Worm (Caenorhabditis elegans) whole organism, early embryonic: Measurements from ENCODE around the gene Y57G11C.36.
"Not testable (repeated sequence)": the region's sequence is repeated elsewhere in the genome, so short reads cannot be mapped to it uniquely, and the experiment has no call there.

Source experiments
- B0310.2 ChIP-seq: sonication (generic microtip); optimal IDR thresholded peaks from 2 replicates; lab custom pipeline; 2016; ENCODE audit warnings: mild to moderate bottlenecking, missing genetic modification characterization, missing compliant biosample characterization
- F13C5.2 ChIP-seq: sonication (generic microtip); optimal IDR thresholded peaks from 2 replicates; lab custom pipeline; 2017; ENCODE audit warnings: mild to moderate bottlenecking, missing genetic modification characterization, inconsistent platforms, missing compliant biosample characterization
- aly-1 ChIP-seq: sonication (generic microtip); optimal IDR thresholded peaks from 2 replicates; lab custom pipeline; 2016; ENCODE audit warnings: missing genetic modification characterization, missing compliant biosample characterization
- ama-1 ChIP-seq: fragments of 150-350 bp; optimal IDR thresholded peaks from 2 replicates; lab custom pipeline; 2014
- ceh-13 ChIP-seq: fragments of 200-800 bp; sonication (Bioruptor generic); optimal IDR thresholded peaks from 2 replicates; lab custom pipeline; 2018; ENCODE audit warnings: mild to moderate bottlenecking, missing genetic modification characterization, missing compliant biosample characterization
- ceh-36 ChIP-seq: sonication (generic microtip); optimal IDR thresholded peaks from 2 replicates; lab custom pipeline; 2016; ENCODE audit warnings: missing genetic modification characterization, inconsistent platforms, missing compliant biosample characterization
- ets-7 ChIP-seq: sonication (generic microtip); optimal IDR thresholded peaks from 2 replicates; lab custom pipeline; 2016; ENCODE audit warnings: missing genotype, missing genetic modification characterization, missing compliant biosample characterization
- flt-1 ChIP-seq: fragments of 200-800 bp; sonication (Bioruptor generic); IDR thresholded peaks from 2 replicates; pipeline ENCODE4 v1.3.6; 2022; ENCODE audit warnings: missing genetic modification characterization, missing compliant biosample characterization
- hmbx-1 ChIP-seq: sonication (generic microtip); optimal IDR thresholded peaks from 2 replicates; lab custom pipeline; 2016; ENCODE audit warnings: mild to moderate bottlenecking, missing genetic modification characterization, missing compliant biosample characterization
- hmg-4 ChIP-seq: fragments of 200-800 bp; sonication (Bioruptor generic); optimal IDR thresholded peaks from 2 replicates; lab custom pipeline; 2018; ENCODE audit warnings: mild to moderate bottlenecking, missing genetic modification characterization, missing compliant biosample characterization
- hnd-1 ChIP-seq: sonication (generic microtip); optimal IDR thresholded peaks from 2 replicates; lab custom pipeline; 2016; ENCODE audit warnings: missing genetic modification characterization, missing compliant biosample characterization
- pes-1 ChIP-seq: fragments of 200-800 bp; sonication (Bioruptor generic); IDR thresholded peaks from 2 replicates; pipeline ENCODE4 v1.3.6; 2022; ENCODE audit warnings: missing genetic modification reagents, missing genetic modification characterization, missing compliant biosample characterization
- scrt-1 ChIP-seq: fragments of 200-800 bp; sonication (Bioruptor generic); IDR thresholded peaks from 2 replicates; pipeline ENCODE4 v1.3.6; 2022; ENCODE audit warnings: missing genetic modification characterization, missing compliant biosample characterization
- sea-1 ChIP-seq: fragments of 200-800 bp; sonication (Bioruptor generic); conservative IDR thresholded peaks from 2 replicates; pipeline ENCODE4 v1.3.6; 2022; ENCODE audit warnings: missing genetic modification characterization, missing compliant biosample characterization
- tbx-11 ChIP-seq: fragments of 200-800 bp; sonication (Bioruptor generic); IDR thresholded peaks from 2 replicates; pipeline ENCODE4 v1.3.6; 2022; ENCODE audit warnings: missing genetic modification characterization, missing compliant biosample characterization
- tbx-37 ChIP-seq: fragments of 200-800 bp; sonication (Bioruptor generic); conservative IDR thresholded peaks from 2 replicates; pipeline ENCODE4 v1.3.6; 2022; ENCODE audit warnings: missing genetic modification reagents, missing genetic modification characterization, missing compliant biosample characterization
- tra-4 ChIP-seq: sonication (generic microtip); optimal IDR thresholded peaks from 2 replicates; lab custom pipeline; 2017; ENCODE audit warnings: missing genetic modification characterization, missing compliant biosample characterization

The Y57G11C.36 gene

ce11 chrIV:14782211-14782610 lies 8.6 kb upstream of the Y57G11C.36 start, which contains the start of gene Y57G11C.1130:
Gene Y57G11C.1130, plus strand, starts transcription at chrIV:14782511.
- TF ChIP-seq pes-1 (GFP tag; lab: Robert Waterston, UW) (no peak), ama-1 (lab: Kevin White, UChicago) (no peak), flt-1 (GFP tag; lab: Robert Waterston, UW) (no peak), ceh-13 (GFP tag; lab: Kevin White, UChicago) (no peak), B0310.2 (tag; lab: Kevin White, UChicago) (no peak), hmbx-1 (tag; lab: Kevin White, UChicago) (no peak), hnd-1 (tag; lab: Kevin White, UChicago) (no peak), F13C5.2 (no peak), tbx-37 (no peak), aly-1 (tag; lab: Kevin White, UChicago) (no peak), scrt-1 (GFP tag; lab: Robert Waterston, UW) (no peak)

- no peak for TF ChIP-seq hmg-4 (GFP tag; lab: Kevin White, UChicago)
- TF ChIP-seq B0310.2 (tag; lab: Kevin White, UChicago) = no peak
- no peak for TF ChIP-seq hnd-1 (tag; lab: Kevin White, UChicago)
- no peak for TF ChIP-seq tbx-11 (GFP tag; lab: Robert Waterston, UW)
- no peak for TF ChIP-seq aly-1 (tag; lab: Kevin White, UChicago)
- TF ChIP-seq pes-1 (GFP tag; lab: Robert Waterston, UW) = no peak
- no peak for TF ChIP-seq sea-1 (GFP tag; lab: Robert Waterston, UW)
- TF ChIP-seq ceh-13 (GFP tag; lab: Kevin White, UChicago) = no peak
- no peak for TF ChIP-seq ama-1 (lab: Kevin White, UChicago)
- TF ChIP-seq scrt-1 (GFP tag; lab: Robert Waterston, UW) = no peak
- TF ChIP-seq tbx-37 = no peak
- no peak for TF ChIP-seq tra-4
- no peak for TF ChIP-seq ceh-36 (tag; lab: Kevin White, UChicago)
- TF ChIP-seq F13C5.2 = no peak
Observed at ce11 chrIV:14781537-14781936, 8.0 kb upstream of the Y57G11C.36 start, which contains the start of gene Y57G11C.8. Gene Y57G11C.8, plus strand, starts transcription at chrIV:14781837.

- not testable (repeated sequence) for TF ChIP-seq scrt-1 (GFP tag; lab: Robert Waterston, UW); flt-1 (GFP tag; lab: Robert Waterston, UW); hmbx-1 (tag; lab: Kevin White, UChicago)
Observed at ce11 chrIV:14774454-14774853, 873 bp upstream of the Y57G11C.36 start, which contains the start of gene Y57G11C.51. Gene Y57G11C.51, minus strand, starts transcription at chrIV:14774554.

ce11 chrIV:14771325-14771724 lies 2.3 kb downstream of the Y57G11C.36 start, which contains the start of gene degl-1:
Gene degl-1, minus strand, starts transcription at chrIV:14771425.
- TF ChIP-seq hnd-1 (tag; lab: Kevin White, UChicago) (no peak), hmbx-1 (tag; lab: Kevin White, UChicago) (no peak), ceh-36 (tag; lab: Kevin White, UChicago) (no peak), ama-1 (lab: Kevin White, UChicago) (no peak), flt-1 (GFP tag; lab: Robert Waterston, UW) (no peak), sea-1 (GFP tag; lab: Robert Waterston, UW) (no peak), hmg-4 (GFP tag; lab: Kevin White, UChicago) (no peak)

ce11 chrIV:14770663-14771062 lies 2.9 kb downstream of the Y57G11C.36 start:
- TF ChIP-seq pes-1 (GFP tag; lab: Robert Waterston, UW) (no peak), ceh-13 (GFP tag; lab: Kevin White, UChicago) (no peak), aly-1 (tag; lab: Kevin White, UChicago) (no peak), hmbx-1 (tag; lab: Kevin White, UChicago) (no peak), B0310.2 (tag; lab: Kevin White, UChicago) (no peak), ceh-36 (tag; lab: Kevin White, UChicago) (no peak), hmg-4 (GFP tag; lab: Kevin White, UChicago) (no peak), tra-4 (no peak), hnd-1 (tag; lab: Kevin White, UChicago) (no peak), scrt-1 (GFP tag; lab: Robert Waterston, UW) (no peak), tbx-11 (GFP tag; lab: Robert Waterston, UW) (no peak), F13C5.2 (no peak), tbx-37 (no peak), flt-1 (GFP tag; lab: Robert Waterston, UW) (no peak), ama-1 (lab: Kevin White, UChicago) (no peak), ets-7 (no peak), sea-1 (GFP tag; lab: Robert Waterston, UW) (no peak)

- no peak for TF ChIP-seq sea-1 (GFP tag; lab: Robert Waterston, UW)
- TF ChIP-seq tra-4 = no peak
- TF ChIP-seq F13C5.2 = no peak
- TF ChIP-seq hnd-1 (tag; lab: Kevin White, UChicago) = no peak
- no peak for TF ChIP-seq ets-7
- no peak for TF ChIP-seq hmg-4 (GFP tag; lab: Kevin White, UChicago)
- TF ChIP-seq pes-1 (GFP tag; lab: Robert Waterston, UW) = no peak
- TF ChIP-seq aly-1 (tag; lab: Kevin White, UChicago) = no peak
- TF ChIP-seq tbx-37 = no peak
- no peak for TF ChIP-seq B0310.2 (tag; lab: Kevin White, UChicago)
Observed at ce11 chrIV:14769218-14769835, 4.3 kb downstream of the Y57G11C.36 start, which contains the start of gene Y57G11C.43. Gene Y57G11C.43, plus strand, starts transcription at chrIV:14769441.

ce11 chrIV:14767693-14768251 lies 5.8 kb downstream of the Y57G11C.36 start, which contains the start of the genes mrps-7 and Y57G11C.3:
Gene mrps-7, minus strand, starts transcription at chrIV:14767730.
Gene Y57G11C.3, plus strand, starts transcription at chrIV:14768201.
- TF ChIP-seq scrt-1 (GFP tag; lab: Robert Waterston, UW) (no peak), aly-1 (tag; lab: Kevin White, UChicago) (no peak), hmg-4 (GFP tag; lab: Kevin White, UChicago) (peak; percentile 0), ama-1 (lab: Kevin White, UChicago) (no peak), ets-7 (no peak), F13C5.2 (peak; percentile 83), ceh-13 (GFP tag; lab: Kevin White, UChicago) (no peak)
